Worm (Caenorhabditis elegans) whole organism, L4 larva: ENCODE data around the gene nca-2.
A peak's percentile ranks its signal among the peaks of the same experiment; 100 is the strongest.

Source experiments
- T26A8.4 ChIP-seq: fragments of 200-800 bp; sonication (Bioruptor generic); IDR thresholded peaks from 2 replicates; pipeline ENCODE4 v1.3.6; 2022; ENCODE audit warnings: missing genetic modification characterization, missing compliant biosample characterization
- aha-1 ChIP-seq: fragments of 150-350 bp; peaks from one replicate; lab custom pipeline; 2014; ENCODE audit warnings: missing biosample characterization, missing genetic modification characterization
- lin-38 ChIP-seq: fragments of 200-800 bp; sonication (Bioruptor generic); IDR thresholded peaks from 2 replicates; pipeline ENCODE4 v1.3.6; 2022; ENCODE audit warnings: missing genetic modification reagents, missing genetic modification characterization, missing compliant biosample characterization
- madf-5 ChIP-seq, 2 experiments: fragments of 200-800 bp; sonication (Bioruptor generic); IDR thresholded peaks; 2 replicates each; pipeline ENCODE4 v1.3.6; 2022; ENCODE audit warnings: missing compliant biosample characterization in 2 of 2, missing genetic modification characterization in 2 of 2
- zip-2 ChIP-seq: fragments of 150-350 bp; optimal IDR thresholded peaks from 2 replicates; lab custom pipeline; 2014; ENCODE audit warnings: missing biosample characterization, missing genetic modification characterization

nca-2 gene

ce11 chrIII:5027219-5027618, 61.8 kb downstream of the nca-2 start:
- TF ChIP-seq lin-38: 0 out of 2 replicates have a peak, but pooled peaks have one; percentile 11
- peak; percentile 49; the same call in 1 of the 2 replicates for TF ChIP-seq T26A8.4 (GFP tag; lab: Robert Waterston, UW)
- no peak for TF ChIP-seq zip-2 (tag; lab: Kevin White, UChicago)
- no peak for TF ChIP-seq madf-5 (GFP tag; IDR thresholded peaks at IDR 0.05; lab: Robert Waterston, UW)
- TF ChIP-seq aha-1 (tag; lab: Kevin White, UChicago): peak; percentile 78
